Worm (Caenorhabditis elegans) whole organism, young adult: ENCODE measurements around the gene hrg-3.

Source experiments
- B0035.1 ChIP-seq: sonication (generic microtip); optimal IDR thresholded peaks from 2 replicates; lab custom pipeline; 2016; ENCODE audit warnings: missing genetic modification characterization, mild to moderate bottlenecking, missing compliant biosample characterization, missing genotype, missing genetic modification reagents
- F10E7.11 ChIP-seq: sonication (generic microtip); optimal IDR thresholded peaks from 2 replicates; lab custom pipeline; 2017; ENCODE audit warnings: mild to moderate bottlenecking, missing genetic modification characterization, moderate library complexity, missing compliant biosample characterization
- F52B5.7 ChIP-seq: sonication (generic microtip); optimal IDR thresholded peaks from 2 replicates; lab custom pipeline; 2016; ENCODE audit warnings: mild to moderate bottlenecking, missing genetic modification characterization, missing compliant biosample characterization
- F57C9.4 ChIP-seq: sonication (generic microtip); optimal IDR thresholded peaks from 2 replicates; lab custom pipeline; 2017; ENCODE audit warnings: mild to moderate bottlenecking, missing genetic modification characterization, missing compliant biosample characterization
- K12H6.12 ChIP-seq: fragments of 200-800 bp; sonication (Bioruptor generic); optimal IDR thresholded peaks from 2 replicates; lab custom pipeline; 2018; ENCODE audit warnings: mild to moderate bottlenecking, missing genetic modification characterization, missing compliant biosample characterization
- T07F8.4 ChIP-seq: sonication (generic microtip); optimal IDR thresholded peaks from 2 replicates; lab custom pipeline; 2016; ENCODE audit warnings: mild to moderate bottlenecking, missing genetic modification characterization, moderate library complexity, missing compliant biosample characterization
- Y95B8A.8 ChIP-seq: fragments of 200-800 bp; sonication (Bioruptor generic); IDR thresholded peaks from 2 replicates; pipeline ENCODE4 v1.3.6; 2022; ENCODE audit warnings: missing genetic modification reagents, missing genetic modification characterization, missing compliant biosample characterization
- ZK185.1 ChIP-seq: sonication (generic microtip); optimal IDR thresholded peaks from 2 replicates; lab custom pipeline; 2016; ENCODE audit warnings: mild to moderate bottlenecking, missing genetic modification characterization, missing compliant biosample characterization; ENCODE audit not compliant: poor library complexity, severe bottlenecking
- attf-5 ChIP-seq: fragments of 200-800 bp; sonication (Bioruptor generic); optimal IDR thresholded peaks from 2 replicates; lab custom pipeline; 2018; ENCODE audit warnings: mild to moderate bottlenecking, missing genetic modification characterization, missing compliant biosample characterization
- bed-1 ChIP-seq: fragments of 200-800 bp; sonication (Bioruptor generic); IDR thresholded peaks from 2 replicates; pipeline ENCODE4 v1.3.6; 2022; ENCODE audit warnings: missing genetic modification reagents, missing genetic modification characterization, missing compliant biosample characterization
- die-1 ChIP-seq: sonication (generic microtip); optimal IDR thresholded peaks from 2 replicates; lab custom pipeline; 2016; ENCODE audit warnings: missing genotype, mild to moderate bottlenecking, missing genetic modification characterization, missing compliant biosample characterization
- efl-1 ChIP-seq: fragments of 150-350 bp; optimal IDR thresholded peaks from 2 replicates; lab custom pipeline; 2014; ENCODE audit warnings: missing biosample characterization, missing genetic modification reagents, missing genetic modification characterization
- egl-18 ChIP-seq: fragments of 200-800 bp; sonication (Bioruptor generic); IDR thresholded peaks from 2 replicates; pipeline ENCODE4 v1.3.6; 2022; ENCODE audit warnings: missing genetic modification reagents, missing genetic modification characterization, missing compliant biosample characterization
- fkh-3 ChIP-seq: sonication (generic microtip); optimal IDR thresholded peaks from 2 replicates; lab custom pipeline; 2016; ENCODE audit warnings: mild to moderate bottlenecking, missing genetic modification characterization, missing compliant biosample characterization
- hlh-12 ChIP-seq: sonication (generic microtip); optimal IDR thresholded peaks from 2 replicates; lab custom pipeline; 2016; ENCODE audit warnings: missing genetic modification characterization, missing compliant biosample characterization
- hmg-1.2 ChIP-seq: fragments of 200-800 bp; sonication (Bioruptor generic); IDR thresholded peaks from 2 replicates; pipeline ENCODE4 v1.3.6; 2022; ENCODE audit warnings: missing genetic modification reagents, missing genetic modification characterization, missing compliant biosample characterization
- hmg-20 ChIP-seq: fragments of 200-800 bp; sonication (Bioruptor generic); IDR thresholded peaks from 2 replicates; pipeline ENCODE4 v1.3.6; 2022; ENCODE audit warnings: missing genetic modification reagents, missing genetic modification characterization, missing compliant biosample characterization
- lag-1 ChIP-seq: fragments of 200-800 bp; sonication (Bioruptor generic); IDR thresholded peaks from 2 replicates; pipeline ENCODE4 v1.3.6; 2022; ENCODE audit warnings: missing genetic modification reagents, missing genetic modification characterization, missing compliant biosample characterization
- let-526 ChIP-seq: fragments of 200-800 bp; sonication (Bioruptor generic); IDR thresholded peaks from 2 replicates; pipeline ENCODE4 v1.3.6; 2022; ENCODE audit warnings: missing genetic modification reagents, missing genetic modification characterization, missing compliant biosample characterization
- let-607 ChIP-seq, 2 experiments: fragments of 200-800 bp in 1 of 2; sonication (Bioruptor generic) in 1 of 2; sonication (generic microtip) in 1 of 2; optimal IDR thresholded peaks; 2 replicates each; lab custom pipeline; 2016 to 2018; ENCODE audit warnings: mild to moderate bottlenecking in 2 of 2, missing compliant biosample characterization in 2 of 2, missing genetic modification characterization in 2 of 2, moderate library complexity in 2 of 2, missing genotype in 1 of 2
- lin-26 ChIP-seq: fragments of 200-800 bp; sonication (Bioruptor generic); IDR thresholded peaks from 2 replicates; pipeline ENCODE4 v1.3.6; 2022; ENCODE audit warnings: missing genetic modification reagents, missing genetic modification characterization, missing compliant biosample characterization
- lin-40 ChIP-seq: sonication (generic microtip); optimal IDR thresholded peaks from 2 replicates; lab custom pipeline; 2016; ENCODE audit warnings: missing genetic modification characterization, mild to moderate bottlenecking, missing compliant biosample characterization, missing genotype, missing genetic modification reagents
- lir-1 ChIP-seq: fragments of 200-800 bp; sonication (Bioruptor generic); conservative IDR thresholded peaks from 2 replicates; pipeline ENCODE4 v1.3.6; 2022; ENCODE audit warnings: missing genetic modification reagents, missing genetic modification characterization, missing compliant biosample characterization
- lsl-1 ChIP-seq: fragments of 200-800 bp; sonication (Bioruptor generic); optimal IDR thresholded peaks from 2 replicates; lab custom pipeline; 2018; ENCODE audit warnings: mild to moderate bottlenecking, missing genetic modification characterization, moderate library complexity, missing compliant biosample characterization
- madf-8 ChIP-seq: fragments of 200-800 bp; sonication (Bioruptor generic); conservative IDR thresholded peaks from 2 replicates; pipeline ENCODE4 v1.3.6; 2022; ENCODE audit warnings: missing genetic modification reagents, missing genetic modification characterization, missing compliant biosample characterization
- nhr-179 ChIP-seq: sonication (generic microtip); optimal IDR thresholded peaks from 2 replicates; lab custom pipeline; 2016; ENCODE audit warnings: mild to moderate bottlenecking, missing genetic modification characterization, missing compliant biosample characterization
- snpc-1.1 ChIP-seq: sonication (generic microtip); optimal IDR thresholded peaks from 2 replicates; lab custom pipeline; 2017; ENCODE audit warnings: missing genetic modification characterization, mild to moderate bottlenecking, missing compliant biosample characterization, antibody characterized with exemption, moderate library complexity, missing genotype, missing genetic modification reagents; ENCODE audit not compliant: insufficient read depth
- snpc-1.3 ChIP-seq: sonication (generic microtip); optimal IDR thresholded peaks from 2 replicates; lab custom pipeline; 2017; ENCODE audit warnings: missing genetic modification characterization, mild to moderate bottlenecking, missing compliant biosample characterization, antibody characterized with exemption, moderate library complexity, missing genotype, missing genetic modification reagents; ENCODE audit not compliant: insufficient read depth
- snpc-4 ChIP-seq, 5 experiments: fragments of 150-350 bp in 1 of 5; sonication (generic microtip) in 4 of 5; optimal IDR thresholded peaks; 2 replicates each; lab custom pipeline; 2014 to 2018; ENCODE audit warnings: missing genetic modification characterization in 5 of 5, missing biosample characterization in 3 of 5, antibody characterized with exemption in 2 of 5, mild to moderate bottlenecking in 2 of 5, missing compliant biosample characterization in 2 of 5, missing genotype in 2 of 5, moderate library complexity in 2 of 5, missing genetic modification reagents in 1 of 5
- somi-1 ChIP-seq: fragments of 200-800 bp; sonication (Bioruptor generic); optimal IDR thresholded peaks from 2 replicates; lab custom pipeline; 2018; ENCODE audit warnings: mild to moderate bottlenecking, missing genetic modification characterization, missing compliant biosample characterization
- zfh-2 ChIP-seq: fragments of 200-800 bp; sonication (Bioruptor generic); conservative IDR thresholded peaks from 2 replicates; pipeline ENCODE4 v1.3.6; 2022; ENCODE audit warnings: missing genetic modification reagents, missing genetic modification characterization, missing compliant biosample characterization
- zim-3 ChIP-seq: sonication (generic microtip); optimal IDR thresholded peaks from 2 replicates; lab custom pipeline; 2017; ENCODE audit warnings: mild to moderate bottlenecking, missing genetic modification characterization, moderate library complexity, missing compliant biosample characterization
- ztf-22 ChIP-seq: fragments of 200-800 bp; sonication (Bioruptor generic); optimal IDR thresholded peaks from 2 replicates; lab custom pipeline; 2018; ENCODE audit warnings: mild to moderate bottlenecking, missing genetic modification characterization, moderate library complexity, missing compliant biosample characterization
- ztf-3 ChIP-seq: fragments of 200-800 bp; sonication (Bioruptor generic); optimal IDR thresholded peaks from 2 replicates; lab custom pipeline; 2018; ENCODE audit warnings: mild to moderate bottlenecking, missing genetic modification characterization, missing compliant biosample characterization
- ztf-6 ChIP-seq: fragments of 200-800 bp; sonication (Bioruptor generic); IDR thresholded peaks from 2 replicates; pipeline ENCODE4 v1.3.6; 2022; ENCODE audit warnings: missing genetic modification reagents, missing genetic modification characterization, missing compliant biosample characterization

Gene hrg-3

DNA sequence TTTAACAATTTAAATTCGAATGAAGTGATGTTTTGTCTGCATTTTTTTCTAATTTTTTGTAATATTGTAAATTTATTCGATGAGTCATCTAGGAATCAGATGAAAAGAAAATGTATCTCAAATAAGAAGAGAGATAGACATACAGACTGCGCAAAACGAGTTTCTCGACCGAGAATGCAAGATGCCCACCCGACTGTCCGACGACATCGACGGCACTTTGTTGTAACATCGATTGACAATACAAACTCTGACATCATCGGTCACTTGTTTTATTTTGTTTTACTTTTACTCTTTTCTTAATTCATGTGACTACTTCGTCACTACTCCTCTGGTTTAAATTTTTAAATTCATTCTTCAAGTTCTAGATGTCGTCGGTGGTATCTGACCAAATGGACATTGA lies 15.4 kb upstream of the hrg-3 start, which contains the start of gene sta-2:
Gene sta-2, plus strand, starts transcription at position 349 of the 400 bp plus-strand sequence.
- TF ChIP-seq F52B5.7 (tag; lab: Kevin White, UChicago) = no peak
- no peak for TF ChIP-seq let-607 (tag; optimal IDR thresholded peaks at IDR 0.05; lab: Kevin White, UChicago)
- TF ChIP-seq lin-40 = peak; percentile 27
- no peak for TF ChIP-seq ztf-3

ce11 chrV:9744934-9745333 lies 11.3 kb upstream of the hrg-3 start, which contains the start of gene F58E6.13:
Gene F58E6.13 (plus strand): TSS chrV:9745234.
- TF ChIP-seq zim-3 (tag; lab: Kevin White, UChicago) (peak; percentile 17), T07F8.4 (tag; lab: Kevin White, UChicago) (no peak)

- TF ChIP-seq K12H6.12 (tag; lab: Kevin White, UChicago) (no peak), let-526 (no peak), ztf-6 (GFP tag; lab: Robert Waterston, UW) (no peak), snpc-4 (GFP tag; optimal IDR thresholded peaks at IDR 0.05; lab: Kevin White, UChicago) (no peak), snpc-4 (tag; optimal IDR thresholded peaks at IDR 0.05; lab: Kevin White, UChicago) (no peak), B0035.1 (tag; lab: Kevin White, UChicago) (no peak), zfh-2 (GFP tag; lab: Robert Waterston, UW) (no peak), F10E7.11 (tag; lab: Kevin White, UChicago) (no peak), hlh-12 (tag; lab: Kevin White, UChicago) (no peak)
These were observed 6.0 kb upstream of the hrg-3 start, which contains the start of gene F58E6.4 for ce11 chrV:9750308-9750707. Gene F58E6.4 (minus strand): TSS chrV:9750408.

DNA sequence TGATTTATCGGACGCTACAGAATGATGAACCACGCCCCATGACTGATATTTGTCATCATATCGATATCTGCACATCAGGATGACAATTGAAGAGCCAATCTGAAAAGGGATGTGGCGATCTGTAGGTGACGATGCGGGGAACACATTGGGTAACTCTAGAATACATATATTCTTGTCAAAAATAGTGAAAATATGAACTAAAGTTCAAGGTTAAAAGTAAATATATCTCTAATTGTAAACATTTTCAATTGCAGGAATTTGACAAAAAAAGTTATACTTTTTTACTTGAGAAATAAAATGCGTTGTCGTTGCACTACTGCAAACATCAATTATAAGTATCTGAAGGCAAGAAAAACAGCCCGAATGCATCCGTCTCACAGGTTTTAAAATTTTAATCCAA lies 3.4 kb upstream of the hrg-3 start, which contains the start of gene F58E6.6:
Gene F58E6.6, minus strand, starts transcription at position 101 of the 400 bp plus-strand sequence.
- TF ChIP-seq madf-8 (GFP tag; lab: Robert Waterston, UW) (no peak), F10E7.11 (tag; lab: Kevin White, UChicago) (no peak), lin-26 (no peak), lsl-1 (GFP tag; lab: Kevin White, UChicago) (no peak), egl-18 (GFP tag; lab: Robert Waterston, UW) (no peak), ztf-6 (GFP tag; lab: Robert Waterston, UW) (no peak), ztf-22 (GFP tag; lab: Kevin White, UChicago) (no peak), ZK185.1 (tag; lab: Kevin White, UChicago) (no peak), snpc-1.1 (tag; lab: Kevin White, UChicago) (no peak), let-607 (tag; optimal IDR thresholded peaks at IDR 0.05; lab: Kevin White, UChicago) (no peak), hmg-1.2 (no peak)
- TF ChIP-seq, all 124 proteins: peak for 0

DNA sequence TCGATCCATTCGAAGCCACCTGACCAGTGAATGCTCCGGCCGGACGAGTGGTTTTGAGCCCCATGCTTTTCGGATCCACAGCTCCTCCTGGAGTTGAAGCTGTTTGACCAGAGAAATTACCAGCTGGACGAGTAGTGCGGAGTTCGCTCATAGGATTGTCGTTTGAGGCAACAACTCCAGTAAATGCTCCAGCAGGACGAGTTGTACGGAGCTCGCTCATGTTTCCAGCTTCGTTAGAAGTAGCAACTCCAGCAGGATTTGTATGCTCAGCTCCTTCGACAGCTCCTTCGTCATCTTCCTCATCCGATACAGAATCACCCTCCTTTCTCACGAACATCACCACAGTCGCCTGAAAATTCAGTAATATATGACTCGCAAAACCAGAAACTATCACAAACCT lies 2.7 kb upstream of the hrg-3 start:
- TF ChIP-seq lir-1 (no peak), efl-1 (no peak), K12H6.12 (tag; lab: Kevin White, UChicago) (no peak), snpc-1.3 (tag; lab: Kevin White, UChicago) (no peak), fkh-3 (no peak), attf-5 (GFP tag; lab: Kevin White, UChicago) (no peak), ztf-3 (no peak), somi-1 (GFP tag; lab: Kevin White, UChicago) (no peak), die-1 (tag; lab: Kevin White, UChicago) (no peak), bed-1 (GFP tag; lab: Robert Waterston, UW) (no peak), lag-1 (GFP tag; lab: Robert Waterston, UW) (no peak), nhr-179 (no peak), hmg-20 (GFP tag; lab: Robert Waterston, UW) (no peak), F57C9.4 (tag; lab: Kevin White, UChicago) (no peak), Y95B8A.8 (GFP tag; lab: Robert Waterston, UW) (no peak)
